Worm (Caenorhabditis elegans) whole organism, L1 larva: ENCODE measurements around the gene Y69F12A.1.

Experiments
- C04F5.9 ChIP-seq: sonication (generic microtip); optimal IDR thresholded peaks from 2 replicates; lab custom pipeline; 2016; ENCODE audit warnings: missing genetic modification characterization, missing compliant biosample characterization
- C16A3.4 ChIP-seq: fragments of 150-350 bp; optimal IDR thresholded peaks from 2 replicates; lab custom pipeline; 2014; ENCODE audit warnings: missing biosample characterization, missing genetic modification characterization
- C34B4.2 ChIP-seq: sonication (generic microtip); optimal IDR thresholded peaks from 2 replicates; lab custom pipeline; 2017; ENCODE audit warnings: mild to moderate bottlenecking, missing genetic modification characterization, missing compliant biosample characterization
- Y116A8C.19 ChIP-seq: sonication (generic microtip); optimal IDR thresholded peaks from 2 replicates; lab custom pipeline; 2016; ENCODE audit warnings: missing compliant biosample characterization, missing genetic modification characterization, borderline replicate concordance
- aha-1 ChIP-seq: fragments of 150-350 bp; optimal IDR thresholded peaks from 2 replicates; lab custom pipeline; 2014; ENCODE audit warnings: missing biosample characterization, missing genetic modification characterization
- ama-1 ChIP-seq: fragments of 150-350 bp; optimal IDR thresholded peaks from 2 replicates; lab custom pipeline; 2014
- blmp-1 ChIP-seq: fragments of 150-350 bp; optimal IDR thresholded peaks from 2 replicates; lab custom pipeline; 2014; ENCODE audit warnings: missing biosample characterization, missing genetic modification characterization
- ceh-63 ChIP-seq: fragments of 200-800 bp; sonication (Bioruptor generic); optimal IDR thresholded peaks from 2 replicates; lab custom pipeline; 2018; ENCODE audit warnings: mild to moderate bottlenecking, missing genetic modification characterization, missing compliant biosample characterization
- ceh-90 ChIP-seq: sonication (generic microtip); optimal IDR thresholded peaks from 2 replicates; lab custom pipeline; 2016; ENCODE audit warnings: missing genetic modification characterization, missing compliant biosample characterization
- ces-1 ChIP-seq: fragments of 150-350 bp; optimal IDR thresholded peaks from 2 replicates; lab custom pipeline; 2014; ENCODE audit warnings: missing biosample characterization, missing genetic modification reagents, missing genetic modification characterization
- dpl-1 ChIP-seq, 3 experiments: fragments of 150-350 bp in 2 of 3; sonication (generic microtip) in 1 of 3; optimal IDR thresholded peaks; 2 replicates each; lab custom pipeline; 2014 to 2017; ENCODE audit warnings: missing biosample characterization in 3 of 3, missing genetic modification characterization in 3 of 3, missing genetic modification reagents in 3 of 3
- dsc-1 ChIP-seq: sonication (generic microtip); optimal IDR thresholded peaks from 2 replicates; lab custom pipeline; 2016; ENCODE audit warnings: mild to moderate bottlenecking, missing genetic modification characterization, missing compliant biosample characterization
- efl-1 ChIP-seq, 4 experiments: fragments of 150-350 bp; optimal IDR thresholded peaks in 3 of 4; peaks in 1 of 4; 1 replicate in 1 of 4; 2 replicates in 3 of 4; lab custom pipeline; 2014; ENCODE audit warnings: missing biosample characterization in 2 of 4, missing genetic modification characterization in 2 of 4, missing genetic modification reagents in 2 of 4
- egl-13 ChIP-seq: sonication (generic microtip); optimal IDR thresholded peaks from 2 replicates; lab custom pipeline; 2016; ENCODE audit warnings: missing genotype, missing genetic modification reagents, missing genetic modification characterization, missing compliant biosample characterization
- egl-27 ChIP-seq, 2 experiments: fragments of 150-350 bp in 1 of 2; sonication (generic microtip); optimal IDR thresholded peaks; 3 replicates each; lab custom pipeline; 2017 to 2018; ENCODE audit warnings: missing biosample characterization in 2 of 2, missing genetic modification characterization in 2 of 2, missing genetic modification reagents in 2 of 2
- elt-2 ChIP-seq: sonication (generic microtip); optimal IDR thresholded peaks from 2 replicates; lab custom pipeline; 2016; ENCODE audit warnings: missing genetic modification characterization, mild to moderate bottlenecking, inconsistent platforms, missing compliant biosample characterization, missing genetic modification reagents
- elt-3 ChIP-seq, 6 experiments: fragments of 150-350 bp in 1 of 6; sonication (generic microtip); optimal IDR thresholded peaks; 2 replicates each; lab custom pipeline; 2017 to 2018; ENCODE audit warnings: missing biosample characterization in 6 of 6, missing genetic modification characterization in 6 of 6, inconsistent platforms in 1 of 6
- ets-5 ChIP-seq: fragments of 200-800 bp; sonication (Bioruptor generic); IDR thresholded peaks from 2 replicates; pipeline ENCODE4 v1.3.6; 2022; ENCODE audit warnings: missing genetic modification characterization, missing compliant biosample characterization
- grh-1 ChIP-seq: fragments of 200-800 bp; sonication (Bioruptor generic); IDR thresholded peaks from 2 replicates; pipeline ENCODE4 v1.3.6; 2022; ENCODE audit warnings: missing genetic modification reagents, missing genetic modification characterization, missing compliant biosample characterization
- irx-1 ChIP-seq: sonication (generic microtip); optimal IDR thresholded peaks from 2 replicates; lab custom pipeline; 2016; ENCODE audit warnings: missing genetic modification characterization, missing compliant biosample characterization
- lin-15B ChIP-seq: fragments of 150-350 bp; sonication (generic microtip); optimal IDR thresholded peaks from 3 replicates; lab custom pipeline; 2014; ENCODE audit warnings: missing biosample characterization, missing genetic modification characterization
- lin-39 ChIP-seq: fragments of 150-350 bp; optimal IDR thresholded peaks from 2 replicates; lab custom pipeline; 2014; ENCODE audit warnings: missing biosample characterization, missing genetic modification reagents, missing genetic modification characterization
- lir-3 ChIP-seq: sonication (generic microtip); optimal IDR thresholded peaks from 2 replicates; lab custom pipeline; 2016; ENCODE audit warnings: mild to moderate bottlenecking, missing genetic modification characterization, moderate library complexity, missing compliant biosample characterization; ENCODE audit not compliant: poor library complexity
- lsy-2 ChIP-seq, 2 experiments: fragments of 150-350 bp; optimal IDR thresholded peaks; 2 replicates each; lab custom pipeline; 2014; ENCODE audit warnings: missing biosample characterization in 2 of 2, missing genetic modification characterization in 2 of 2
- mef-2 ChIP-seq: fragments of 150-350 bp; optimal IDR thresholded peaks from 2 replicates; lab custom pipeline; 2014; ENCODE audit warnings: missing biosample characterization, missing genetic modification characterization
- nhr-11 ChIP-seq: fragments of 150-350 bp; optimal IDR thresholded peaks from 2 replicates; lab custom pipeline; 2014; ENCODE audit warnings: missing biosample characterization, missing genetic modification characterization
- nhr-12 ChIP-seq: sonication (generic microtip); optimal IDR thresholded peaks from 2 replicates; lab custom pipeline; 2017; ENCODE audit warnings: missing biosample characterization, missing genetic modification characterization
- nhr-19 ChIP-seq: fragments of 200-800 bp; sonication (Bioruptor generic); conservative IDR thresholded peaks from 2 replicates; pipeline ENCODE4 v1.3.6; 2022; ENCODE audit warnings: missing genetic modification characterization, missing compliant biosample characterization
- nhr-20 ChIP-seq: sonication (generic microtip); optimal IDR thresholded peaks from 2 replicates; lab custom pipeline; 2016; ENCODE audit warnings: mild to moderate bottlenecking, missing genetic modification characterization, missing compliant biosample characterization
- nhr-28 ChIP-seq: fragments of 150-350 bp; optimal IDR thresholded peaks from 2 replicates; lab custom pipeline; 2014; ENCODE audit warnings: missing biosample characterization, missing genetic modification characterization
- nhr-47 ChIP-seq: sonication (generic microtip); optimal IDR thresholded peaks from 2 replicates; lab custom pipeline; 2016; ENCODE audit warnings: mild to moderate bottlenecking, missing genetic modification characterization, moderate library complexity, missing compliant biosample characterization
- nhr-76 ChIP-seq: sonication (generic microtip); optimal IDR thresholded peaks from 2 replicates; lab custom pipeline; 2017; ENCODE audit warnings: missing biosample characterization, missing genetic modification characterization
- nhr-77 ChIP-seq: fragments of 150-350 bp; optimal IDR thresholded peaks from 2 replicates; lab custom pipeline; 2014; ENCODE audit warnings: missing biosample characterization, missing genetic modification characterization
- nhr-84 ChIP-seq: sonication (generic microtip); optimal IDR thresholded peaks from 2 replicates; lab custom pipeline; 2017; ENCODE audit warnings: missing biosample characterization, missing genetic modification characterization
- nhr-85 ChIP-seq: sonication (generic microtip); peaks from one replicate; lab custom pipeline; 2016; ENCODE audit warnings: missing genetic modification characterization, inconsistent platforms, missing compliant biosample characterization
- nhr-90 ChIP-seq: sonication (generic microtip); optimal IDR thresholded peaks from 2 replicates; lab custom pipeline; 2016; ENCODE audit warnings: mild to moderate bottlenecking, missing genetic modification characterization, missing compliant biosample characterization; ENCODE audit not compliant: poor library complexity
- pag-3 ChIP-seq: sonication (generic microtip); optimal IDR thresholded peaks from 2 replicates; lab custom pipeline; 2017; ENCODE audit warnings: missing genetic modification characterization, mild to moderate bottlenecking, missing compliant biosample characterization, antibody characterized with exemption, borderline replicate concordance; ENCODE audit not compliant: insufficient read depth
- pax-3 ChIP-seq: fragments of 200-800 bp; sonication (Bioruptor generic); optimal IDR thresholded peaks from 2 replicates; lab custom pipeline; 2018; ENCODE audit warnings: mild to moderate bottlenecking, missing genetic modification characterization, moderate library complexity, missing compliant biosample characterization
- pqm-1 ChIP-seq: sonication (generic microtip); optimal IDR thresholded peaks from 3 replicates; lab custom pipeline; 2017; ENCODE audit warnings: missing biosample characterization, missing genetic modification characterization
- rnt-1 ChIP-seq: sonication (generic microtip); optimal IDR thresholded peaks from 2 replicates; lab custom pipeline; 2016; ENCODE audit warnings: mild to moderate bottlenecking, missing genetic modification characterization, moderate library complexity, missing compliant biosample characterization
- snpc-4 ChIP-seq: fragments of 150-350 bp; optimal IDR thresholded peaks from 2 replicates; lab custom pipeline; 2014; ENCODE audit warnings: missing biosample characterization, missing genetic modification characterization
- snu-23 ChIP-seq: sonication (generic microtip); optimal IDR thresholded peaks from 2 replicates; lab custom pipeline; 2016; ENCODE audit warnings: missing genetic modification characterization, missing compliant biosample characterization
- tbx-2 ChIP-seq: sonication (generic microtip); optimal IDR thresholded peaks from 2 replicates; lab custom pipeline; 2016; ENCODE audit warnings: missing genetic modification characterization, missing compliant biosample characterization
- tlp-1 ChIP-seq: fragments of 150-350 bp; optimal IDR thresholded peaks from 2 replicates; lab custom pipeline; 2014; ENCODE audit warnings: missing biosample characterization, missing genetic modification characterization
- unc-130 ChIP-seq: fragments of 150-350 bp; optimal IDR thresholded peaks from 2 replicates; lab custom pipeline; 2017; ENCODE audit warnings: missing biosample characterization, missing genetic modification characterization, inconsistent platforms
- unc-30 ChIP-seq: sonication (generic microtip); optimal IDR thresholded peaks from 2 replicates; lab custom pipeline; 2017; ENCODE audit warnings: missing biosample characterization, missing genetic modification characterization
- unc-86 ChIP-seq: sonication (generic microtip); optimal IDR thresholded peaks from 2 replicates; lab custom pipeline; 2016; ENCODE audit warnings: missing genetic modification characterization, missing compliant biosample characterization
- unc-98 ChIP-seq: fragments of 200-800 bp; sonication (Bioruptor generic); IDR thresholded peaks from 2 replicates; pipeline ENCODE4 v1.3.6; 2022; ENCODE audit warnings: missing genetic modification characterization, missing compliant biosample characterization
- vab-15 ChIP-seq: sonication (generic microtip); optimal IDR thresholded peaks from 2 replicates; lab custom pipeline; 2017; ENCODE audit warnings: missing genotype, mild to moderate bottlenecking, missing genetic modification characterization, missing compliant biosample characterization
- xbp-1 ChIP-seq: sonication (generic microtip); optimal IDR thresholded peaks from 2 replicates; lab custom pipeline; 2016; ENCODE audit warnings: missing genetic modification characterization, missing compliant biosample characterization
- zag-1 ChIP-seq: fragments of 150-350 bp; optimal IDR thresholded peaks from 2 replicates; lab custom pipeline; 2014; ENCODE audit warnings: missing biosample characterization, missing genetic modification characterization
- ztf-11 ChIP-seq, 2 experiments: sonication (generic microtip); optimal IDR thresholded peaks; 2 replicates each; lab custom pipeline; 2016 to 2017; ENCODE audit warnings: missing genetic modification characterization in 2 of 2, missing biosample characterization in 1 of 2, missing compliant biosample characterization in 1 of 2
- ztf-4 ChIP-seq: fragments of 150-350 bp; optimal IDR thresholded peaks from 2 replicates; lab custom pipeline; 2014; ENCODE audit warnings: missing biosample characterization, missing genetic modification characterization

Y69F12A.1 gene

DNA sequence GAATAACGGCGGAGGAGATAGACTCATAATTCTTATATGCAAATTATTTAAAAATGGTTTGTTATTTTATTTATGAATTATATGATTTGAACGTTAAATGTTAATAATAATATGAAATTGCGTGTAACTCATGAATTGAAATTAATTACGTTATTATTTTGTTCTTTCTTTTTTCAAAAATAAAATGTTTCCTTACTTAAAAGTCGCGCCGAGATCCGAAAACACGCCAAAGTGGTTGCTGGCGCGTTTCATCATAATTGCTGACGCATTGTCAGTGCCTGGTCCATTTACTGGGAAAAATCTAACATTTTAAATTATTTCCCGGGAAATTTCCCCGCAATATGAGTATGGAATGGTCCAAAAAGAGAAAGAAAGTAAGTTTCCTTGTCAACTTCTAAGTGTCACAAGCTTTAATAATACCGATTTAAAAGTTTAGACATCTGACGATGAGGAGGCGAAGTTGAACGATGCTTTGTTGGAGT lies 42.7 kb downstream of the Y69F12A.1 start, which contains the start of the genes C07H6.9 and sap-140 (continued):
- peak; percentile 89 for TF ChIP-seq nhr-47 (tag; lab: Kevin White, UChicago)
- TF ChIP-seq ztf-4 (tag; lab: Kevin White, UChicago) = peak; percentile 3
- peak; percentile 56 for TF ChIP-seq lir-3
- TF ChIP-seq nhr-28 (tag; lab: Kevin White, UChicago) = no peak
- TF ChIP-seq tlp-1 (tag; lab: Kevin White, UChicago) = no peak
- TF ChIP-seq zag-1 (tag; lab: Kevin White, UChicago) = no peak
- peak in 1 of 2 experiments; percentile 62 for TF ChIP-seq ztf-11 (tag; optimal IDR thresholded peaks at IDR 0.05; lab: Kevin White, UChicago)
- TF ChIP-seq nhr-84 (tag; lab: Kevin White, UChicago) = no peak
- TF ChIP-seq unc-30 (tag; lab: Kevin White, UChicago) = no peak
- no peak for TF ChIP-seq pag-3 (tag; lab: Kevin White, UChicago)
- peak; percentile 88 for TF ChIP-seq snu-23 (GFP tag; lab: Kevin White, UChicago)
- no peak for TF ChIP-seq unc-98 (GFP tag; lab: Robert Waterston, UW)
- TF ChIP-seq nhr-90 (tag; lab: Kevin White, UChicago) = peak; percentile 85
- TF ChIP-seq ama-1 (lab: Kevin White, UChicago) = no peak
- peak; percentile 70 for TF ChIP-seq nhr-77 (tag; lab: Kevin White, UChicago)
- peak; percentile 51 for TF ChIP-seq C04F5.9 (tag; lab: Kevin White, UChicago)
- TF ChIP-seq nhr-12 = no peak
- TF ChIP-seq xbp-1 = peak; percentile 87
- TF ChIP-seq nhr-19 (GFP tag; lab: Robert Waterston, UW) = peak; percentile 86
- TF ChIP-seq mef-2 (tag; lab: Kevin White, UChicago) = peak; percentile 46
- TF ChIP-seq nhr-20 (tag; lab: Kevin White, UChicago) = peak; percentile 88
- peak; percentile 93 for TF ChIP-seq rnt-1 (tag; lab: Kevin White, UChicago)
- TF ChIP-seq lin-15B = peak; percentile 73
- peak; percentile 87 for TF ChIP-seq dsc-1
- TF ChIP-seq snpc-4 (tag; lab: Kevin White, UChicago) = peak; percentile 80
- TF ChIP-seq elt-2 (tag; lab: Kevin White, UChicago) = peak; percentile 27
- TF ChIP-seq lsy-2 (tag; optimal IDR thresholded peaks at IDR 0.05; lab: Kevin White, UChicago) = peak; percentile 90 to 91
- peak; percentile 47 for TF ChIP-seq vab-15
- TF ChIP-seq efl-1 (optimal IDR thresholded peaks at IDR 0.05; lab: Kevin White, UChicago) = peak; percentile 84 to 94
- TF ChIP-seq efl-1 (GFP tag; optimal IDR thresholded peaks at IDR 0.05 in 1 of 2; lab: Kevin White, UChicago) = peak; percentile 92 to 99
- TF ChIP-seq lin-39 = peak; percentile 67
- TF ChIP-seq C16A3.4 (tag; lab: Kevin White, UChicago) = peak; percentile 80
- no peak for TF ChIP-seq ets-5 (GFP tag; lab: Robert Waterston, UW)
- TF ChIP-seq Y116A8C.19 (tag; lab: Kevin White, UChicago) = no peak
- TF ChIP-seq blmp-1 (tag; lab: Kevin White, UChicago) = peak; percentile 84
- TF ChIP-seq tbx-2 (tag; lab: Kevin White, UChicago) = peak; percentile 84
- TF ChIP-seq egl-13 (tag; lab: Kevin White, UChicago) = peak; percentile 67
- TF ChIP-seq unc-130 (tag; lab: Kevin White, UChicago) = peak; percentile 94
- TF ChIP-seq ceh-90 (tag; lab: Kevin White, UChicago) = no peak
- no peak for TF ChIP-seq ceh-63 (GFP tag; lab: Kevin White, UChicago)
- no peak for TF ChIP-seq nhr-76 (tag; lab: Kevin White, UChicago)
- peak; percentile 93 to 96 (median 95) for TF ChIP-seq dpl-1 (GFP tag; optimal IDR thresholded peaks at IDR 0.05; lab: Kevin White, UChicago)
- no peak for TF ChIP-seq pqm-1 (tag; lab: Kevin White, UChicago)
- peak; percentile 93 for TF ChIP-seq nhr-85 (tag; lab: Kevin White, UChicago)
- TF ChIP-seq pax-3 (tag; lab: Kevin White, UChicago) = no peak
- TF ChIP-seq ces-1 (GFP tag; lab: Kevin White, UChicago) = no peak
- no peak for TF ChIP-seq nhr-11 (tag; lab: Kevin White, UChicago)
- TF ChIP-seq aha-1 = peak; percentile 48
- TF ChIP-seq grh-1 = peak; percentile 68
- TF ChIP-seq elt-3 (tag; optimal IDR thresholded peaks at IDR 0.05; lab: Kevin White, UChicago) = peak in 3 of 6 experiments; percentile 16 to 80 (median 20)
- peak; percentile 79 for TF ChIP-seq unc-86 (tag; lab: Kevin White, UChicago)
- peak; percentile 46 for TF ChIP-seq irx-1 (tag; lab: Kevin White, UChicago)
- TF ChIP-seq egl-27 (tag; optimal IDR thresholded peaks at IDR 0.05; lab: Kevin White, UChicago) = no peak
- TF ChIP-seq C34B4.2 (tag; lab: Kevin White, UChicago) = no peak
